Worm (Caenorhabditis elegans) whole organism, midembryonic: ENCODE measurements around the gene hmg-4.

Experiments used
- T22C8.4 ChIP-seq: fragments of 200-800 bp; sonication (Bioruptor generic); IDR thresholded peaks from 2 replicates; pipeline ENCODE4 v1.3.6; 2022; ENCODE audit warnings: missing genetic modification characterization, missing compliant biosample characterization
- cog-1 ChIP-seq: sonication (generic microtip); optimal IDR thresholded peaks from 2 replicates; lab custom pipeline; 2016; ENCODE audit warnings: missing genetic modification characterization, missing compliant biosample characterization
- flt-1 ChIP-seq: fragments of 200-800 bp; sonication (Bioruptor generic); IDR thresholded peaks from 2 replicates; pipeline ENCODE4 v1.3.6; 2022; ENCODE audit warnings: missing genetic modification characterization, missing compliant biosample characterization
- klf-2 ChIP-seq: fragments of 200-800 bp; sonication (Bioruptor generic); conservative IDR thresholded peaks from 2 replicates; pipeline ENCODE4 v1.3.6; 2022; ENCODE audit warnings: missing genetic modification reagents, missing genetic modification characterization, missing compliant biosample characterization
- ref-1 ChIP-seq: fragments of 200-800 bp; sonication (Bioruptor generic); conservative IDR thresholded peaks from 2 replicates; pipeline ENCODE4 v1.3.6; 2022; ENCODE audit warnings: missing genetic modification reagents, missing genetic modification characterization, missing compliant biosample characterization
- tab-1 ChIP-seq: fragments of 200-800 bp; sonication (Bioruptor generic); IDR thresholded peaks from 2 replicates; pipeline ENCODE4 v1.3.6; 2022; ENCODE audit warnings: missing genetic modification characterization, missing compliant biosample characterization
- ztf-23 ChIP-seq: fragments of 200-800 bp; sonication (Bioruptor generic); IDR thresholded peaks from 2 replicates; pipeline ENCODE4 v1.3.6; 2022; ENCODE audit warnings: missing genetic modification reagents, missing genetic modification characterization, missing compliant biosample characterization
- ztf-29 ChIP-seq: fragments of 200-800 bp; sonication (Bioruptor generic); IDR thresholded peaks from 2 replicates; pipeline ENCODE4 v1.3.6; 2022; ENCODE audit warnings: missing genetic modification reagents, missing genetic modification characterization, missing compliant biosample characterization

- TF ChIP-seq klf-2 (GFP tag; lab: Robert Waterston, UW), result no peak
- no peak for TF ChIP-seq ref-1 (GFP tag; lab: Robert Waterston, UW)
- TF ChIP-seq ztf-29 (GFP tag; lab: Robert Waterston, UW), result no peak
- no peak for TF ChIP-seq ztf-23 (GFP tag; lab: Robert Waterston, UW)
- TF ChIP-seq flt-1 (GFP tag; lab: Robert Waterston, UW), result no peak
- TF ChIP-seq cog-1 (tag; lab: Kevin White, UChicago), result no peak
- TF ChIP-seq T22C8.4 (GFP tag; lab: Robert Waterston, UW), result no peak
- TF ChIP-seq tab-1 (GFP tag; lab: Robert Waterston, UW), result no peak
Measured at ce11 chrIII:7373802-7374435, 7.5 kb downstream of the hmg-4 start.
